Fruit fly (Drosophila melanogaster): ENCODE measurements around the gene CG34250.

CG34250 gene

dm6 chr3L:17486794-17487726 lies 11.0 kb downstream of the CG34250 start, which contains the start of gene Oatp74D:
Oatp74D (plus strand) TSS chr3L:17487118.
- TF ChIP-seq pb (GFP tag; optimal IDR thresholded peaks at IDR 0.05) (peak; percentile 18), schlank (tag; optimal IDR thresholded peaks at IDR 0.05) (peak; percentile 21), oc (tag; optimal IDR thresholded peaks at IDR 0.05) (peak; percentile 22), Ravus (GFP tag; IDR thresholded peaks at IDR 0.05) (no peak), CG10979 (tag; optimal IDR thresholded peaks at IDR 0.05) (no peak), CG4730 (GFP tag; IDR thresholded peaks at IDR 0.05) (no peak), tna (GFP tag; IDR thresholded peaks at IDR 0.05; ENCODE audit: partially characterized antibody) (peak; percentile 37; the same call in 1 of the 2 replicates), chn (GFP tag; optimal IDR thresholded peaks at IDR 0.05) (peak; percentile 3), trem (tag; optimal IDR thresholded peaks at IDR 0.05) (no peak), CG17568 (GFP tag; optimal IDR thresholded peaks at IDR 0.05) (peak; percentile 68), CG5180 (GFP tag; optimal IDR thresholded peaks at IDR 0.05) (peak; percentile 56), CG4404 (GFP tag; IDR thresholded peaks at IDR 0.05) (no peak), CG43689 (GFP tag; IDR thresholded peaks at IDR 0.05) (no peak), CG6689 (GFP tag; IDR thresholded peaks at IDR 0.05) (no peak), hb (GFP tag; IDR thresholded peaks at IDR 0.05; ENCODE audit: partially characterized antibody) (no peak), CG4820 (GFP tag; optimal IDR thresholded peaks at IDR 0.05) (no peak), crc (GFP tag; optimal IDR thresholded peaks at IDR 0.05) (no peak), tio (GFP tag; optimal IDR thresholded peaks at IDR 0.05) (no peak), CG4617 (GFP tag; optimal IDR thresholded peaks at IDR 0.05; ENCODE audit: borderline replicate concordance) (no peak), unpg (GFP tag; optimal IDR thresholded peaks at IDR 0.05) (peak; percentile 48), sim (GFP tag; IDR thresholded peaks at IDR 0.05) (no peak), CG4424 (GFP tag; optimal IDR thresholded peaks at IDR 0.05) (peak; percentile 78), psq (GFP tag; optimal IDR thresholded peaks at IDR 0.05) (no peak), E2f1 (GFP tag; IDR thresholded peaks at IDR 0.05) (peak; percentile 43; the same call in 1 of the 2 replicates), Elba2 (GFP tag; optimal IDR thresholded peaks at IDR 0.05) (no peak), pho (GFP tag; optimal IDR thresholded peaks at IDR 0.05) (peak; percentile 5), CG8388 (GFP tag; optimal IDR thresholded peaks at IDR 0.05) (peak; percentile 27), dati (GFP tag; IDR thresholded peaks at IDR 0.05) (no peak), tx (GFP tag; optimal IDR thresholded peaks at IDR 0.05) (no peak), zfh2 (GFP tag; optimal IDR thresholded peaks at IDR 0.05) (peak; percentile 25), bowl (GFP tag; IDR thresholded peaks at IDR 0.05) (0 out of 2 replicates have a peak, but pooled peaks have one; percentile 19), CG17328 (GFP tag; IDR thresholded peaks at IDR 0.05) (peak; percentile 22; the same call in 1 of the 2 replicates), Aef1 (GFP tag; IDR thresholded peaks at IDR 0.05) (no peak), CG33557 (GFP tag; optimal IDR thresholded peaks at IDR 0.05) (peak; percentile 74), Six4 (GFP tag; optimal IDR thresholded peaks at IDR 0.05) (no peak), knrl (GFP tag; IDR thresholded peaks at IDR 0.05; ENCODE audit: partially characterized antibody) (no peak), amos (GFP tag; IDR thresholded peaks at IDR 0.05; ENCODE audit: partially characterized antibody) (no peak; the same call in 1 of the 2 replicates), Sry-β (GFP tag; optimal IDR thresholded peaks at IDR 0.05) (peak; percentile 31), trh (GFP tag; optimal IDR thresholded peaks at IDR 0.05) (no peak), CG3281 (GFP tag; optimal IDR thresholded peaks at IDR 0.05) (peak; percentile 30), ATbp (GFP tag; optimal IDR thresholded peaks at IDR 0.05) (peak; percentile 81), CG7271 (tag; optimal IDR thresholded peaks at IDR 0.05) (no peak), maf-S (GFP tag; optimal IDR thresholded peaks at IDR 0.05) (no peak), CG14667 (GFP tag; IDR thresholded peaks at IDR 0.05) (no peak), Lim3 (GFP tag; IDR thresholded peaks at IDR 0.05) (no peak), run (tag; optimal IDR thresholded peaks at IDR 0.05) (no peak), CG3838 (GFP tag; optimal IDR thresholded peaks at IDR 0.05) (peak; percentile 41), da (GFP tag; optimal IDR thresholded peaks at IDR 0.05) (no peak), nerfin-2 (GFP tag; IDR thresholded peaks at IDR 0.05; ENCODE audit: partially characterized antibody) (no peak)
